Fruit fly (Drosophila melanogaster) Kc167 (cell line): ENCODE data around the gene CG6462.

ENCODE experiments used
- Myc ChIP-seq: fragments of >200 bp; optimal IDR thresholded peaks from 2 replicates; lab custom pipeline; 2017; ENCODE audit warnings: missing external identifiers
- h ChIP-seq: fragments of >200 bp; optimal IDR thresholded peaks from 3 replicates; lab custom pipeline; 2018; ENCODE audit warnings: missing external identifiers
- psq ChIP-seq: fragments of >200 bp; optimal IDR thresholded peaks from 2 replicates; lab custom pipeline; 2017; ENCODE audit warnings: missing external identifiers
- ttk ChIP-seq: sonication (Bioruptor generic); optimal IDR thresholded peaks from 2 replicates; lab custom pipeline; 2017; ENCODE audit warnings: missing external identifiers

- no peak for TF ChIP-seq h (lab: Kevin White, UChicago)
- TF ChIP-seq psq = no peak
- TF ChIP-seq Myc (lab: Kevin White, UChicago) = no peak
- TF ChIP-seq ttk (lab: Kevin White, UChicago) = no peak
Observed at dm6 chr3L:5996520-5996919, 40.4 kb upstream of the CG6462 start.
